Worm (Caenorhabditis elegans) whole organism, L2 larva: ENCODE measurements around the gene oac-6.

Experiments used
- C34F6.9 ChIP-seq: fragments of 150-350 bp; optimal IDR thresholded peaks from 2 replicates; lab custom pipeline; 2014; ENCODE audit warnings: missing biosample characterization, missing genetic modification characterization
- F13H6.1 ChIP-seq: sonication (generic microtip); optimal IDR thresholded peaks from 2 replicates; lab custom pipeline; 2016; ENCODE audit warnings: missing genetic modification characterization, missing compliant biosample characterization
- R02D3.7 ChIP-seq: fragments of 150-350 bp; optimal IDR thresholded peaks from 2 replicates; lab custom pipeline; 2014; ENCODE audit warnings: missing biosample characterization, missing genetic modification characterization
- Y55F3AM.14 ChIP-seq: fragments of 200-800 bp; sonication (Bioruptor generic); optimal IDR thresholded peaks from 2 replicates; lab custom pipeline; 2018; ENCODE audit warnings: mild to moderate bottlenecking, missing genetic modification characterization, missing compliant biosample characterization
- ZK546.5 ChIP-seq: sonication (generic microtip); optimal IDR thresholded peaks from 2 replicates; lab custom pipeline; 2017; ENCODE audit warnings: missing biosample characterization, missing genetic modification characterization
- alr-1 ChIP-seq: fragments of 150-350 bp; optimal IDR thresholded peaks from 2 replicates; lab custom pipeline; 2014; ENCODE audit warnings: missing biosample characterization, missing genetic modification characterization
- aly-2 ChIP-seq: fragments of 150-350 bp; optimal IDR thresholded peaks from 2 replicates; lab custom pipeline; 2014; ENCODE audit warnings: missing biosample characterization, missing genetic modification characterization
- ama-1 ChIP-seq: fragments of 150-350 bp; optimal IDR thresholded peaks from 2 replicates; lab custom pipeline; 2018; ENCODE audit warnings: inconsistent platforms
- blmp-1 ChIP-seq: sonication (generic microtip); optimal IDR thresholded peaks from 2 replicates; lab custom pipeline; 2017; ENCODE audit warnings: missing genetic modification characterization, mild to moderate bottlenecking, missing compliant biosample characterization, antibody characterized with exemption, moderate library complexity; ENCODE audit not compliant: insufficient read depth
- ceh-82 ChIP-seq: fragments of 150-350 bp; optimal IDR thresholded peaks from 2 replicates; lab custom pipeline; 2014; ENCODE audit warnings: missing biosample characterization, missing genetic modification characterization
- crh-2 ChIP-seq: sonication (generic microtip); optimal IDR thresholded peaks from 2 replicates; lab custom pipeline; 2017; ENCODE audit warnings: missing biosample characterization, missing genetic modification characterization
- dmd-4 ChIP-seq: sonication (generic microtip); optimal IDR thresholded peaks from 2 replicates; lab custom pipeline; 2017; ENCODE audit warnings: missing biosample characterization, missing genetic modification characterization
- egl-27 ChIP-seq: sonication (generic microtip); optimal IDR thresholded peaks from 3 replicates; lab custom pipeline; 2017; ENCODE audit warnings: missing biosample characterization, missing genetic modification reagents, missing genetic modification characterization
- elt-1 ChIP-seq: fragments of 150-350 bp; optimal IDR thresholded peaks from 2 replicates; lab custom pipeline; 2014; ENCODE audit warnings: missing biosample characterization, missing genetic modification characterization
- elt-3 ChIP-seq: sonication (generic microtip); optimal IDR thresholded peaks from 2 replicates; lab custom pipeline; 2017; ENCODE audit warnings: missing biosample characterization, missing genetic modification characterization
- fos-1 ChIP-seq: fragments of 150-350 bp; optimal IDR thresholded peaks from 2 replicates; lab custom pipeline; 2014; ENCODE audit warnings: missing biosample characterization, missing genetic modification characterization
- gmeb-1 ChIP-seq: fragments of 150-350 bp; optimal IDR thresholded peaks from 2 replicates; lab custom pipeline; 2014; ENCODE audit warnings: missing biosample characterization, missing genetic modification characterization
- lin-11 ChIP-seq: fragments of 150-350 bp; sonication (generic microtip); optimal IDR thresholded peaks from 2 replicates; lab custom pipeline; 2014; ENCODE audit warnings: missing biosample characterization, missing genetic modification characterization, inconsistent platforms, mixed read lengths
- lin-13 ChIP-seq: fragments of 150-350 bp; optimal IDR thresholded peaks from 2 replicates; lab custom pipeline; 2014; ENCODE audit warnings: missing biosample characterization, missing genetic modification reagents, missing genetic modification characterization
- lin-39 ChIP-seq: fragments of 150-350 bp; optimal IDR thresholded peaks from 2 replicates; lab custom pipeline; 2014; ENCODE audit warnings: missing biosample characterization, missing genetic modification reagents, missing genetic modification characterization
- lsy-2 ChIP-seq, 2 experiments: fragments of 150-350 bp in 1 of 2; sonication (generic microtip) in 1 of 2; optimal IDR thresholded peaks; 2 replicates each; lab custom pipeline; 2014 to 2017; ENCODE audit warnings: missing biosample characterization in 2 of 2, missing genetic modification characterization in 2 of 2
- mab-5 ChIP-seq: fragments of 150-350 bp; optimal IDR thresholded peaks from 2 replicates; lab custom pipeline; 2014; ENCODE audit warnings: missing biosample characterization, missing genetic modification characterization
- mbf-1 ChIP-seq: sonication (generic microtip); optimal IDR thresholded peaks from 2 replicates; lab custom pipeline; 2017; ENCODE audit warnings: missing biosample characterization, missing genetic modification characterization
- mdl-1 ChIP-seq, 2 experiments: fragments of 150-350 bp in 1 of 2; sonication (generic microtip) in 1 of 2; optimal IDR thresholded peaks; 2 replicates each; lab custom pipeline; 2017; ENCODE audit warnings: missing biosample characterization in 2 of 2, missing genetic modification characterization in 2 of 2
- nhr-10 ChIP-seq: sonication (generic microtip); optimal IDR thresholded peaks from 2 replicates; lab custom pipeline; 2017; ENCODE audit warnings: missing biosample characterization, missing genetic modification characterization
- nhr-11 ChIP-seq: fragments of 150-350 bp; optimal IDR thresholded peaks from 2 replicates; lab custom pipeline; 2014; ENCODE audit warnings: missing biosample characterization, missing genetic modification characterization
- nhr-12 ChIP-seq: fragments of 150-350 bp; optimal IDR thresholded peaks from 2 replicates; lab custom pipeline; 2014; ENCODE audit warnings: missing biosample characterization, missing genetic modification characterization
- nhr-129 ChIP-seq: fragments of 150-350 bp; optimal IDR thresholded peaks from 2 replicates; lab custom pipeline; 2014; ENCODE audit warnings: missing biosample characterization, missing genetic modification characterization
- nhr-21 ChIP-seq: fragments of 150-350 bp; optimal IDR thresholded peaks from 2 replicates; lab custom pipeline; 2014; ENCODE audit warnings: missing biosample characterization, missing genetic modification characterization
- nhr-23 ChIP-seq: fragments of 150-350 bp; optimal IDR thresholded peaks from 2 replicates; lab custom pipeline; 2014; ENCODE audit warnings: missing biosample characterization, missing genetic modification reagents, missing genetic modification characterization
- nhr-237 ChIP-seq: fragments of 150-350 bp; optimal IDR thresholded peaks from 2 replicates; lab custom pipeline; 2014; ENCODE audit warnings: missing biosample characterization, missing genetic modification characterization
- nhr-25 ChIP-seq: fragments of 150-350 bp; sonication (generic microtip); optimal IDR thresholded peaks from 3 replicates; lab custom pipeline; 2014; ENCODE audit warnings: missing biosample characterization, missing genetic modification characterization
- nhr-6 ChIP-seq: fragments of 150-350 bp; optimal IDR thresholded peaks from 2 replicates; lab custom pipeline; 2014; ENCODE audit warnings: missing biosample characterization, missing genetic modification characterization
- nhr-77 ChIP-seq: fragments of 150-350 bp; optimal IDR thresholded peaks from 2 replicates; lab custom pipeline; 2014; ENCODE audit warnings: missing biosample characterization, missing genetic modification characterization
- peb-1 ChIP-seq: fragments of 150-350 bp; optimal IDR thresholded peaks from 2 replicates; lab custom pipeline; 2014; ENCODE audit warnings: missing biosample characterization, missing genetic modification characterization
- skn-1 ChIP-seq: sonication (generic microtip); optimal IDR thresholded peaks from 2 replicates; lab custom pipeline; 2017; ENCODE audit warnings: missing biosample characterization, missing genetic modification characterization
- sma-3 ChIP-seq: sonication (generic microtip); optimal IDR thresholded peaks from 2 replicates; lab custom pipeline; 2016; ENCODE audit warnings: missing genetic modification reagents, missing genetic modification characterization, missing compliant biosample characterization
- sma-9 ChIP-seq, 2 experiments: fragments of 150-350 bp in 1 of 2; sonication (generic microtip) in 1 of 2; optimal IDR thresholded peaks; 2 replicates each; lab custom pipeline; 2014 to 2016; ENCODE audit warnings: missing genetic modification characterization in 2 of 2, mild to moderate bottlenecking in 1 of 2, missing biosample characterization in 1 of 2, missing compliant biosample characterization in 1 of 2, missing genetic modification reagents in 1 of 2, moderate library complexity in 1 of 2
- unc-39 ChIP-seq: fragments of 150-350 bp; optimal IDR thresholded peaks from 2 replicates; lab custom pipeline; 2014; ENCODE audit warnings: missing biosample characterization, missing genetic modification characterization
- unc-62 ChIP-seq: fragments of 150-350 bp; optimal IDR thresholded peaks from 2 replicates; lab custom pipeline; 2014; ENCODE audit warnings: missing biosample characterization, missing genetic modification reagents, missing genetic modification characterization
- zag-1 ChIP-seq: fragments of 150-350 bp; optimal IDR thresholded peaks from 2 replicates; lab custom pipeline; 2014; ENCODE audit warnings: missing biosample characterization, missing genetic modification characterization
- ztf-1 ChIP-seq: fragments of 200-800 bp; sonication (Bioruptor generic); conservative IDR thresholded peaks from 2 replicates; pipeline ENCODE4 v1.3.6; 2022; ENCODE audit warnings: missing genetic modification characterization, missing compliant biosample characterization
- ztf-11 ChIP-seq: sonication (generic microtip); optimal IDR thresholded peaks from 2 replicates; lab custom pipeline; 2017; ENCODE audit warnings: missing biosample characterization, missing genetic modification characterization
- ztf-4 ChIP-seq: fragments of 150-350 bp; optimal IDR thresholded peaks from 2 replicates; lab custom pipeline; 2014; ENCODE audit warnings: missing biosample characterization, missing genetic modification characterization

The oac-6 gene

ce11 chrV:16346406-16347108, 44.0 kb downstream of the oac-6 start, which contains the start of the genes W08G11.5 and W08G11.1:
Gene W08G11.5, minus strand, starts transcription at chrV:16346506.
Gene W08G11.1, plus strand, starts transcription at chrV:16347058.
- TF ChIP-seq C34F6.9 (tag; lab: Kevin White, UChicago): no peak
- no peak for TF ChIP-seq aly-2 (tag; lab: Kevin White, UChicago)
- no peak for TF ChIP-seq lin-39 (tag; lab: Kevin White, UChicago)
- no peak for TF ChIP-seq lsy-2 (tag; optimal IDR thresholded peaks at IDR 0.05; lab: Kevin White, UChicago)
- no peak for TF ChIP-seq mab-5 (tag; lab: Kevin White, UChicago)
- TF ChIP-seq blmp-1 (tag; lab: Kevin White, UChicago): no peak
- TF ChIP-seq ztf-1 (GFP tag; lab: Robert Waterston, UW): no peak
- TF ChIP-seq ZK546.5 (tag; lab: Kevin White, UChicago): no peak
- TF ChIP-seq lin-13 (GFP tag; lab: Kevin White, UChicago): no peak
- TF ChIP-seq elt-3 (tag; lab: Kevin White, UChicago): no peak
- no peak for TF ChIP-seq nhr-77 (tag; lab: Kevin White, UChicago)

DNA sequence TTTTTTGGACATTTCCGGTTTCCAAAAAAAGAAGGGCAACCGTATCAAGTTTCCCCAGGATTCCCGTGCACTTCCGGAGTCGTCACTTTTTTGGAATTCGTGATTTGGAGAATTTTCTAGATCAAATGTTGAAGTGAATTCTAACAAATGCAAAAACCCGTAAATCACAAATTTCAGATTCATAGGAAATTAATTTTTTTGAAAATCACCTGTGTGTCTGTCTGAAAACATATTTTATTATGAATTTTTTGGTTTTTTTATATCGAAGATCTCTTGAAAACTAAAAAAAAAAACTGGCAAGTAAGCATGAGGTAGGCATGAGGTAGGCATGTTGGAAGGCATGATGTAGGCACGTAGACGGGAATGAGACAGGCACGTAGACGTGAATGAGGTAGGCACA, 47.5 kb downstream of the oac-6 start:
- TF ChIP-seq ZK546.5 (tag; lab: Kevin White, UChicago): no peak
- no peak for TF ChIP-seq nhr-237 (tag; lab: Kevin White, UChicago)
- TF ChIP-seq alr-1 (tag; lab: Kevin White, UChicago): no peak
- TF ChIP-seq elt-1 (tag; lab: Kevin White, UChicago): no peak
- no peak for TF ChIP-seq C34F6.9 (tag; lab: Kevin White, UChicago)
- TF ChIP-seq nhr-25 (tag; lab: Kevin White, UChicago): no peak
- TF ChIP-seq elt-3 (tag; lab: Kevin White, UChicago): no peak
- TF ChIP-seq mab-5 (tag; lab: Kevin White, UChicago): no peak
- TF ChIP-seq nhr-12 (tag; lab: Kevin White, UChicago): no peak
- no peak for TF ChIP-seq unc-62 (GFP tag; lab: Kevin White, UChicago)
- TF ChIP-seq lin-11 (tag; lab: Kevin White, UChicago): no peak
- TF ChIP-seq blmp-1 (tag; lab: Kevin White, UChicago): no peak
- no peak for TF ChIP-seq egl-27 (tag; lab: Kevin White, UChicago)
- no peak for TF ChIP-seq R02D3.7 (tag; lab: Kevin White, UChicago)
- TF ChIP-seq peb-1: no peak
- TF ChIP-seq gmeb-1 (tag; lab: Kevin White, UChicago): no peak
- TF ChIP-seq ztf-4: no peak
- TF ChIP-seq nhr-11: no peak

- TF ChIP-seq egl-27 (tag; lab: Kevin White, UChicago): no peak
- no peak for TF ChIP-seq unc-39 (tag; lab: Kevin White, UChicago)
- TF ChIP-seq zag-1 (tag; lab: Kevin White, UChicago): no peak
- TF ChIP-seq nhr-21 (tag; lab: Kevin White, UChicago): no peak
- TF ChIP-seq nhr-237 (tag; lab: Kevin White, UChicago): no peak
- no peak for TF ChIP-seq nhr-10
- TF ChIP-seq nhr-23 (tag; lab: Kevin White, UChicago): no peak
- no peak for TF ChIP-seq elt-1 (tag; lab: Kevin White, UChicago)
- no peak for TF ChIP-seq nhr-6
- TF ChIP-seq peb-1: no peak
- TF ChIP-seq mbf-1 (tag; lab: Kevin White, UChicago): no peak
- peak in 1 of 2 experiments; percentile 43 for TF ChIP-seq mdl-1 (tag; optimal IDR thresholded peaks at IDR 0.05; lab: Kevin White, UChicago)
- peak in 1 of 2 experiments; percentile 50 for TF ChIP-seq lsy-2 (tag; optimal IDR thresholded peaks at IDR 0.05; lab: Kevin White, UChicago)
- no peak for TF ChIP-seq elt-3 (tag; lab: Kevin White, UChicago)
- no peak for TF ChIP-seq R02D3.7 (tag; lab: Kevin White, UChicago)
- no peak for TF ChIP-seq nhr-77 (tag; lab: Kevin White, UChicago)
- TF ChIP-seq unc-62 (GFP tag; lab: Kevin White, UChicago): no peak
- TF ChIP-seq Y55F3AM.14 (GFP tag; lab: Kevin White, UChicago): peak; percentile 19
- no peak for TF ChIP-seq ztf-11 (tag; lab: Kevin White, UChicago)
- TF ChIP-seq blmp-1 (tag; lab: Kevin White, UChicago): no peak
- TF ChIP-seq nhr-12 (tag; lab: Kevin White, UChicago): no peak
- no peak for TF ChIP-seq alr-1 (tag; lab: Kevin White, UChicago)
- no peak for TF ChIP-seq ama-1 (lab: Kevin White, UChicago)
- peak; percentile 71 for TF ChIP-seq F13H6.1
- no peak for TF ChIP-seq sma-3 (GFP tag; lab: Kevin White, UChicago)
- no peak for TF ChIP-seq skn-1
- TF ChIP-seq nhr-129 (tag; lab: Kevin White, UChicago): peak; percentile 72
- no peak for TF ChIP-seq nhr-11
- peak; percentile 60 for TF ChIP-seq sma-9 (GFP tag; optimal IDR thresholded peaks at IDR 0.05; lab: Kevin White, UChicago)
- no peak for TF ChIP-seq sma-9 (tag; optimal IDR thresholded peaks at IDR 0.05; lab: Kevin White, UChicago)
- no peak for TF ChIP-seq ZK546.5 (tag; lab: Kevin White, UChicago)
- peak; percentile 29 for TF ChIP-seq crh-2 (tag; lab: Kevin White, UChicago)
- peak; percentile 41 for TF ChIP-seq gmeb-1 (tag; lab: Kevin White, UChicago)
- TF ChIP-seq fos-1: peak; percentile 52
- no peak for TF ChIP-seq aly-2 (tag; lab: Kevin White, UChicago)
- no peak for TF ChIP-seq ztf-4
- TF ChIP-seq ceh-82 (tag; lab: Kevin White, UChicago): no peak
- no peak for TF ChIP-seq dmd-4 (tag; lab: Kevin White, UChicago)
Measured at ce11 chrV:16350775-16351378, 48.4 kb downstream of the oac-6 start.
